Comparison of ENCODE assay signal across 2 fruit fly cellular contexts in the genomic region with DNA sequence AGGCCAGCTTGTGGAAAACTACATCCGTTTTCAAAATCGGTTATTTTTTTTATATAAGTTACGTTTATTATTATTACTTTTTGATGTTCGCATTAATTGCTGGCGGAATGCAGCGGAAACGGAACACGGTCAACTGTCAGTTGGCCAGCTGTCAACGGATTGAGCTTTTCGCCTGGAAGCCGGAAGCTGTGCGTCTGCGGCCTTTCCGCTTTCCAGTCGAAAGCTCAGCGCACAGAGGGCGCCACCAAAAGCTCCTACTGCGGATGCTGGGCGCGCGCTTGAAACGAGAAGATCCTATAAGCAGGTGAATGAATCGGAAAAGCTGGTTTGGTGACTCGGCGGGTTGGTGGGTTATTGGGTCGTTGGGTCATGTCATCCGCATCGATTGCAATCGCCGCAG.
A peak's percentile ranks its signal among the peaks of the same experiment; 100 is the strongest.
TF ChIP-seq lines count a peak whose summit lies in the region.

No protein-coding gene starts in this region.

- TF ChIP-seq CTCF in whole organism, embryonic (GFP tag; optimal IDR thresholded peaks at IDR 0.05; lab: Kevin White, UChicago), result peak; percentile 84

TF ChIP-seq in whole organism, embryonic, 481 proteins besides CTCF, POLR2A, EP300 and RAD21:
- TF ChIP-seq ewg (GFP tag; optimal IDR thresholded peaks at IDR 0.05; lab: Kevin White, UChicago), result peak; percentile 44
- peak; percentile 50 for TF ChIP-seq lab (GFP tag; optimal IDR thresholded peaks at IDR 0.05; lab: Kevin White, UChicago)
- TF ChIP-seq CG15514 (GFP tag; optimal IDR thresholded peaks at IDR 0.05; lab: Kevin White, UChicago), result peak; percentile 41
- peak; percentile 56 for TF ChIP-seq Ets97D (GFP tag; optimal IDR thresholded peaks at IDR 0.05; lab: Kevin White, UChicago)
- peak; percentile 8 for TF ChIP-seq pzg (GFP tag; optimal IDR thresholded peaks at IDR 0.05; lab: Kevin White, UChicago)
- no peak for TF ChIP-seq ERR (GFP tag; optimal IDR thresholded peaks at IDR 0.05; lab: Kevin White, UChicago)
- no peak for TF ChIP-seq BEAF-32 (GFP tag; optimal IDR thresholded peaks at IDR 0.05; lab: Kevin White, UChicago)
- peak; percentile 26 for TF ChIP-seq NfI (GFP tag; optimal IDR thresholded peaks at IDR 0.05; lab: Kevin White, UChicago)
- no peak for TF ChIP-seq CG6854 (GFP tag; optimal IDR thresholded peaks at IDR 0.05; lab: Kevin White, UChicago)
- TF ChIP-seq emc (GFP tag; optimal IDR thresholded peaks at IDR 0.05; lab: Kevin White, UChicago), result no peak
- TF ChIP-seq Pdp1 (GFP tag; optimal IDR thresholded peaks at IDR 0.05; lab: Kevin White, UChicago), result no peak
- TF ChIP-seq CG13296 (GFP tag; optimal IDR thresholded peaks at IDR 0.05; lab: Kevin White, UChicago), result peak; percentile 5
- peak; percentile 13 for TF ChIP-seq Dp (GFP tag; optimal IDR thresholded peaks at IDR 0.05; lab: Kevin White, UChicago)
- TF ChIP-seq corto (GFP tag; optimal IDR thresholded peaks at IDR 0.05; lab: Kevin White, UChicago), result no peak
- TF ChIP-seq Hmr (GFP tag; optimal IDR thresholded peaks at IDR 0.05; lab: Kevin White, UChicago), result peak; percentile 31
- no peak for TF ChIP-seq pum (GFP tag; optimal IDR thresholded peaks at IDR 0.05; lab: Kevin White, UChicago)
- no peak for TF ChIP-seq chm (GFP tag; IDR thresholded peaks at IDR 0.05; lab: Robert Waterston, UW)
- peak; percentile 74 for TF ChIP-seq pfk (GFP tag; optimal IDR thresholded peaks at IDR 0.05; lab: Kevin White, UChicago)
- TF ChIP-seq CG34376 (GFP tag; optimal IDR thresholded peaks at IDR 0.05; lab: Kevin White, UChicago), result peak; percentile 3
- 0 out of 2 replicates have a peak, but pooled peaks have one; percentile 9 for TF ChIP-seq CG6689 (GFP tag; IDR thresholded peaks at IDR 0.05; lab: Robert Waterston, UW)
- TF ChIP-seq H15 (GFP tag; IDR thresholded peaks at IDR 0.05; lab: Robert Waterston, UW), result 0 out of 3 replicates have a peak, but pooled peaks have one; percentile 19
- no peak for TF ChIP-seq luna (GFP tag; optimal IDR thresholded peaks at IDR 0.05; lab: Kevin White, UChicago)
- peak; percentile 8 for TF ChIP-seq CG3281 (GFP tag; optimal IDR thresholded peaks at IDR 0.05; lab: Kevin White, UChicago)
- TF ChIP-seq mirr (GFP tag; optimal IDR thresholded peaks at IDR 0.05; lab: Kevin White, UChicago), result no peak
- TF ChIP-seq ci (GFP tag; IDR thresholded peaks at IDR 0.05; lab: Robert Waterston, UW), result peak; percentile 25; the same call in 1 of the 3 replicates
- TF ChIP-seq E2f2 (GFP tag; IDR thresholded peaks at IDR 0.05; lab: Robert Waterston, UW), result peak; percentile 28; the same call in 1 of the 2 replicates
- no peak for TF ChIP-seq CG30020 (tag; optimal IDR thresholded peaks at IDR 0.05; lab: Kevin White, UChicago)
- TF ChIP-seq CG18599 (GFP tag; optimal IDR thresholded peaks at IDR 0.05; lab: Kevin White, UChicago), result peak; percentile 26
- TF ChIP-seq Gsc (GFP tag; IDR thresholded peaks at IDR 0.05; lab: Robert Waterston, UW), result no peak
- peak; percentile 42 for TF ChIP-seq Meics (GFP tag; optimal IDR thresholded peaks at IDR 0.05; lab: Kevin White, UChicago)
- TF ChIP-seq caup (GFP tag; optimal IDR thresholded peaks at IDR 0.05; lab: Kevin White, UChicago; ENCODE audit: severe bottlenecking), result peak; percentile 36
- TF ChIP-seq CG12104 (GFP tag; optimal IDR thresholded peaks at IDR 0.05; lab: Kevin White, UChicago), result no peak

TF ChIP-seq in whole organism, prepupa, 60 proteins besides CTCF, POLR2A, EP300 and RAD21:
- TF ChIP-seq Lpt (GFP tag; optimal IDR thresholded peaks at IDR 0.05; lab: Kevin White, UChicago) (no peak), Hr4 (GFP tag; optimal IDR thresholded peaks at IDR 0.05; lab: Kevin White, UChicago) (no peak), esn (GFP tag; optimal IDR thresholded peaks at IDR 0.05; lab: Kevin White, UChicago) (no peak), CG6163 (GFP tag; IDR thresholded peaks at IDR 0.05; lab: Robert Waterston, UW) (0 out of 3 replicates have a peak, but pooled peaks have one; percentile 19), CG3032 (tag; optimal IDR thresholded peaks at IDR 0.05; lab: Kevin White, UChicago) (no peak), CG8632 (GFP tag; optimal IDR thresholded peaks at IDR 0.05; lab: Kevin White, UChicago) (no peak), svp (GFP tag; lab: Kevin White, UChicago) (peak; percentile 13), CG31627 (GFP tag; optimal IDR thresholded peaks at IDR 0.05; lab: Kevin White, UChicago) (no peak), Hr39 (GFP tag; optimal IDR thresholded peaks at IDR 0.05; lab: Kevin White, UChicago) (no peak), Eip78C (GFP tag; lab: Kevin White, UChicago) (peak; percentile 11), CG32006 (GFP tag; optimal IDR thresholded peaks at IDR 0.05; lab: Kevin White, UChicago) (no peak), acj6 (GFP tag; optimal IDR thresholded peaks at IDR 0.05; lab: Kevin White, UChicago) (no peak), Eip75B (GFP tag; optimal IDR thresholded peaks at IDR 0.05; lab: Kevin White, UChicago) (no peak), Eip93F (GFP tag; optimal IDR thresholded peaks at IDR 0.05; lab: Kevin White, UChicago) (no peak), CG10631 (GFP tag; optimal IDR thresholded peaks at IDR 0.05; lab: Kevin White, UChicago) (no peak), fkh (GFP tag; optimal IDR thresholded peaks at IDR 0.05; lab: Kevin White, UChicago) (no peak), CG3919 (GFP tag; optimal IDR thresholded peaks at IDR 0.05; lab: Kevin White, UChicago) (no peak), fd85E (GFP tag; optimal IDR thresholded peaks at IDR 0.05; lab: Kevin White, UChicago) (no peak), dac (GFP tag; optimal IDR thresholded peaks at IDR 0.05; lab: Kevin White, UChicago) (no peak), CG6854 (GFP tag; optimal IDR thresholded peaks at IDR 0.05; lab: Kevin White, UChicago) (no peak), Sox14 (GFP tag; optimal IDR thresholded peaks at IDR 0.05; lab: Kevin White, UChicago) (no peak), CG8319 (GFP tag; optimal IDR thresholded peaks at IDR 0.05; lab: Kevin White, UChicago) (no peak), eg (GFP tag; IDR thresholded peaks at IDR 0.05; lab: Robert Waterston, UW) (0 out of 3 replicates have a peak, but pooled peaks have one; percentile 22), ss (GFP tag; optimal IDR thresholded peaks at IDR 0.05; lab: Kevin White, UChicago) (no peak), lz (GFP tag; optimal IDR thresholded peaks at IDR 0.05; lab: Kevin White, UChicago) (no peak), achi (GFP tag; optimal IDR thresholded peaks at IDR 0.05; lab: Kevin White, UChicago) (peak; percentile 30), spab (GFP tag; optimal IDR thresholded peaks at IDR 0.05; lab: Kevin White, UChicago) (no peak), Ets21C (GFP tag; optimal IDR thresholded peaks at IDR 0.05; lab: Kevin White, UChicago) (no peak), OdsH (GFP tag; optimal IDR thresholded peaks at IDR 0.05; lab: Kevin White, UChicago) (no peak)
